Worm (Caenorhabditis elegans) whole organism, L4 larva: ENCODE results near the gene ZC196.2.

ENCODE experiments used
- D1046.2 ChIP-seq: fragments of 200-800 bp; sonication (Bioruptor generic); IDR thresholded peaks from 2 replicates; pipeline ENCODE4 v1.3.6; 2022; ENCODE audit warnings: missing genetic modification characterization, missing compliant biosample characterization
- F10B5.3 ChIP-seq: sonication (generic microtip); optimal IDR thresholded peaks from 2 replicates; lab custom pipeline; 2016; ENCODE audit warnings: mild to moderate bottlenecking, missing genetic modification characterization, missing compliant biosample characterization
- F26F4.8 ChIP-seq: fragments of 200-800 bp; sonication (Bioruptor generic); conservative IDR thresholded peaks from 2 replicates; pipeline ENCODE4 v1.3.6; 2022; ENCODE audit warnings: missing genetic modification characterization, missing compliant biosample characterization
- F37D6.2 ChIP-seq: sonication (generic microtip); optimal IDR thresholded peaks from 2 replicates; lab custom pipeline; 2016; ENCODE audit warnings: mild to moderate bottlenecking, missing genetic modification characterization, missing compliant biosample characterization
- F44E2.7 ChIP-seq: fragments of 200-800 bp; sonication (Bioruptor generic); IDR thresholded peaks from 2 replicates; pipeline ENCODE4 v2.1.2; 2022; ENCODE audit warnings: missing genetic modification characterization, missing compliant biosample characterization
- Y75B8A.6 ChIP-seq: fragments of 200-800 bp; sonication (Bioruptor generic); IDR thresholded peaks from 2 replicates; pipeline ENCODE4 v1.3.6; 2022; ENCODE audit warnings: missing genetic modification reagents, missing genetic modification characterization, missing compliant biosample characterization
- ZK546.5 ChIP-seq, 2 experiments: sonication (generic microtip); optimal IDR thresholded peaks; 2 replicates each; lab custom pipeline; 2017; ENCODE audit warnings: missing biosample characterization in 2 of 2, missing genetic modification characterization in 2 of 2
- aly-2 ChIP-seq: sonication (generic microtip); optimal IDR thresholded peaks from 2 replicates; lab custom pipeline; 2018; ENCODE audit warnings: missing biosample characterization, missing genetic modification characterization
- ceh-62 ChIP-seq: sonication (generic microtip); optimal IDR thresholded peaks from 2 replicates; lab custom pipeline; 2017; ENCODE audit warnings: missing biosample characterization, missing genetic modification characterization
- ctbp-1 ChIP-seq: fragments of 200-800 bp; sonication (Bioruptor generic); IDR thresholded peaks from 2 replicates; pipeline ENCODE4 v1.3.6; 2022; ENCODE audit warnings: missing genetic modification reagents, missing genetic modification characterization, missing compliant biosample characterization
- dmd-6 ChIP-seq: fragments of 200-800 bp; sonication (Bioruptor generic); IDR thresholded peaks from 2 replicates; pipeline ENCODE4 v1.3.6; 2022; ENCODE audit warnings: missing genetic modification reagents, missing genetic modification characterization, missing compliant biosample characterization
- dve-1 ChIP-seq: sonication (generic microtip); optimal IDR thresholded peaks from 2 replicates; lab custom pipeline; 2017; ENCODE audit warnings: antibody characterized with exemption, mild to moderate bottlenecking, missing genetic modification characterization, missing compliant biosample characterization; ENCODE audit not compliant: insufficient read depth
- gei-8 ChIP-seq: fragments of 200-800 bp; sonication (Bioruptor generic); optimal IDR thresholded peaks from 2 replicates; lab custom pipeline; 2018; ENCODE audit warnings: mild to moderate bottlenecking, missing genetic modification characterization, missing compliant biosample characterization
- hmg-1.1 ChIP-seq: fragments of 200-800 bp; sonication (Bioruptor generic); IDR thresholded peaks from 2 replicates; pipeline ENCODE4 v1.3.6; 2022; ENCODE audit warnings: missing genetic modification reagents, missing genetic modification characterization, missing compliant biosample characterization
- jun-1 ChIP-seq: fragments of 150-350 bp; optimal IDR thresholded peaks from 2 replicates; lab custom pipeline; 2014; ENCODE audit warnings: missing biosample characterization, missing genetic modification reagents, missing genetic modification characterization
- lin-39 ChIP-seq: fragments of 150-350 bp; optimal IDR thresholded peaks from 2 replicates; lab custom pipeline; 2014; ENCODE audit warnings: missing biosample characterization, missing genetic modification reagents, missing genetic modification characterization
- madf-9 ChIP-seq: fragments of 200-800 bp; sonication (Bioruptor generic); conservative IDR thresholded peaks from 2 replicates; pipeline ENCODE4 v1.3.6; 2022; ENCODE audit warnings: missing genetic modification reagents, missing genetic modification characterization, missing compliant biosample characterization
- mxl-3 ChIP-seq: fragments of 200-800 bp; sonication (Bioruptor generic); optimal IDR thresholded peaks from 2 replicates; lab custom pipeline; 2018; ENCODE audit warnings: mild to moderate bottlenecking, missing genetic modification characterization, missing compliant biosample characterization
- nhr-111 ChIP-seq: fragments of 200-800 bp; sonication (Bioruptor generic); optimal IDR thresholded peaks from 2 replicates; lab custom pipeline; 2018; ENCODE audit warnings: mild to moderate bottlenecking, missing genetic modification characterization, missing compliant biosample characterization
- nhr-25 ChIP-seq: sonication (generic microtip); optimal IDR thresholded peaks from 2 replicates; lab custom pipeline; 2017; ENCODE audit warnings: missing genetic modification characterization, mild to moderate bottlenecking, missing compliant biosample characterization, antibody characterized with exemption, moderate library complexity, borderline replicate concordance; ENCODE audit not compliant: insufficient read depth
- nhr-41 ChIP-seq: fragments of 200-800 bp; sonication (Bioruptor generic); IDR thresholded peaks from 2 replicates; pipeline ENCODE4 v1.3.6; 2022; ENCODE audit warnings: missing genetic modification reagents, missing genetic modification characterization, missing compliant biosample characterization
- nhr-76 ChIP-seq: fragments of 150-350 bp; optimal IDR thresholded peaks from 2 replicates; lab custom pipeline; 2014; ENCODE audit warnings: missing biosample characterization, missing genetic modification characterization
- nhr-77 ChIP-seq: fragments of 150-350 bp; optimal IDR thresholded peaks from 2 replicates; lab custom pipeline; 2014; ENCODE audit warnings: missing biosample characterization, missing genetic modification characterization
- pha-4 ChIP-seq, 2 experiments: fragments of 150-350 bp in 1 of 2; fragments of 200-800 bp in 1 of 2; sonication (Bioruptor generic) in 1 of 2; IDR thresholded peaks in 1 of 2; optimal IDR thresholded peaks in 1 of 2; 2 replicates each; pipeline versions ENCODE4 v1.3.6 to Lab custom; 2014 to 2022; ENCODE audit warnings: missing genetic modification characterization in 2 of 2, missing genetic modification reagents in 2 of 2, missing biosample characterization in 1 of 2, missing compliant biosample characterization in 1 of 2
- pqm-1 ChIP-seq: sonication (generic microtip); optimal IDR thresholded peaks from 2 replicates; lab custom pipeline; 2017; ENCODE audit warnings: missing biosample characterization, missing genetic modification characterization
- rbr-2 ChIP-seq: sonication (generic microtip); optimal IDR thresholded peaks from 2 replicates; lab custom pipeline; 2016; ENCODE audit warnings: missing genotype, missing genetic modification characterization, missing compliant biosample characterization
- saeg-2 ChIP-seq: fragments of 200-800 bp; sonication (Bioruptor generic); IDR thresholded peaks from 2 replicates; pipeline ENCODE4 v1.3.6; 2022; ENCODE audit warnings: missing genetic modification reagents, missing genetic modification characterization, missing compliant biosample characterization
- snpc-4 ChIP-seq: fragments of 150-350 bp; optimal IDR thresholded peaks from 2 replicates; lab custom pipeline; 2014; ENCODE audit warnings: missing biosample characterization, missing genetic modification characterization
- tag-97 ChIP-seq: fragments of 200-800 bp; sonication (Bioruptor generic); IDR thresholded peaks from 2 replicates; pipeline ENCODE4 v1.3.6; 2022; ENCODE audit warnings: missing genetic modification characterization, missing compliant biosample characterization
- unc-130 ChIP-seq: sonication (generic microtip); optimal IDR thresholded peaks from 2 replicates; lab custom pipeline; 2016; ENCODE audit warnings: missing genetic modification reagents, missing genetic modification characterization, missing compliant biosample characterization
- unc-39 ChIP-seq: sonication (generic microtip); optimal IDR thresholded peaks from 2 replicates; lab custom pipeline; 2017; ENCODE audit warnings: missing biosample characterization, missing genetic modification characterization
- unc-62 ChIP-seq, 3 experiments: fragments of 150-350 bp in 1 of 3; sonication (generic microtip); optimal IDR thresholded peaks in 2 of 3; peaks in 1 of 3; 1 replicate in 1 of 3; 2 replicates in 2 of 3; lab custom pipeline; 2014 to 2017; ENCODE audit warnings: missing biosample characterization in 3 of 3, missing genetic modification characterization in 3 of 3, missing genetic modification reagents in 3 of 3, missing genotype in 1 of 3
- zag-1 ChIP-seq: fragments of 150-350 bp; optimal IDR thresholded peaks from 2 replicates; lab custom pipeline; 2014; ENCODE audit warnings: missing biosample characterization, missing genetic modification characterization
- zip-11 ChIP-seq: fragments of 200-800 bp; sonication (Bioruptor generic); IDR thresholded peaks from 2 replicates; pipeline ENCODE4 v1.3.6; 2022; ENCODE audit warnings: missing genetic modification characterization, missing compliant biosample characterization
- zip-2 ChIP-seq: fragments of 150-350 bp; optimal IDR thresholded peaks from 2 replicates; lab custom pipeline; 2014; ENCODE audit warnings: missing biosample characterization, missing genetic modification characterization
- ztf-11 ChIP-seq: fragments of 150-350 bp; optimal IDR thresholded peaks from 2 replicates; lab custom pipeline; 2014; ENCODE audit warnings: missing biosample characterization, missing genetic modification characterization

The ZC196.2 gene

ce11 chrV:8754670-8755069, 15.4 kb downstream of the ZC196.2 start, which contains the start of gene B0507.4:
TSS of gene B0507.4 (plus strand) at chrV:8754970.
- no peak for TF ChIP-seq nhr-111
- no peak for TF ChIP-seq saeg-2 (GFP tag; lab: Robert Waterston, UW)
- TF ChIP-seq Y75B8A.6 (GFP tag; lab: Robert Waterston, UW), result no peak
- TF ChIP-seq nhr-41 (GFP tag; lab: Robert Waterston, UW), result no peak
- no peak for TF ChIP-seq ctbp-1 (GFP tag; lab: Robert Waterston, UW)
- TF ChIP-seq zip-11 (GFP tag; lab: Robert Waterston, UW), result no peak

- TF ChIP-seq zip-2, result no peak
Measured at ce11 chrV:8758618-8759017, 19.4 kb downstream of the ZC196.2 start, which contains the start of gene B0507.7. TSS of gene B0507.7 (minus strand) at chrV:8758718.

ce11 chrV:8760416-8760815, 21.2 kb downstream of the ZC196.2 start, which contains the start of gene ddn-1:
TSS of gene ddn-1 (minus strand) at chrV:8760516.
- TF ChIP-seq F10B5.3 (tag; lab: Kevin White, UChicago) (no peak), pha-4 (GFP tag; IDR thresholded peaks at IDR 0.05; lab: Robert Waterston, UW) (no peak), pha-4 (tag; optimal IDR thresholded peaks at IDR 0.05; lab: Kevin White, UChicago) (no peak), rbr-2 (no peak)

ce11 chrV:8762861-8763260, 23.6 kb downstream of the ZC196.2 start, which contains the start of gene B0507.8:
TSS of gene B0507.8 (minus strand) at chrV:8762961.
- TF ChIP-seq jun-1 (no peak), rbr-2 (no peak), dve-1 (no peak), nhr-76 (no peak), mxl-3 (GFP tag; lab: Kevin White, UChicago) (no peak), snpc-4 (no peak), gei-8 (no peak), unc-39 (tag; lab: Kevin White, UChicago) (no peak), madf-9 (GFP tag; lab: Robert Waterston, UW) (no peak), nhr-25 (tag; lab: Kevin White, UChicago) (no peak), unc-130 (no peak), nhr-111 (no peak), nhr-77 (tag; lab: Kevin White, UChicago) (no peak), zip-2 (no peak), unc-62 (GFP tag; optimal IDR thresholded peaks at IDR 0.05 in 1 of 2; lab: Kevin White, UChicago) (no peak), unc-62 (tag; optimal IDR thresholded peaks at IDR 0.05; lab: Kevin White, UChicago) (no peak), tag-97 (GFP tag; lab: Robert Waterston, UW) (no peak), pqm-1 (tag; lab: Kevin White, UChicago) (no peak), ztf-11 (tag; lab: Kevin White, UChicago) (no peak)

ce11 chrV:8765938-8766337, 26.7 kb downstream of the ZC196.2 start, which contains the start of gene B0507.9:
TSS of gene B0507.9 (minus strand) at chrV:8766038.
- TF ChIP-seq dmd-6, result no peak
- TF ChIP-seq ZK546.5 (tag; optimal IDR thresholded peaks at IDR 0.05; lab: Kevin White, UChicago), result no peak
- no peak for TF ChIP-seq unc-39 (tag; lab: Kevin White, UChicago)
- no peak for TF ChIP-seq F37D6.2 (tag; lab: Kevin White, UChicago)
- no peak for TF ChIP-seq F26F4.8 (GFP tag; lab: Robert Waterston, UW)
- no peak for TF ChIP-seq unc-130
- no peak for TF ChIP-seq jun-1
- TF ChIP-seq zag-1 (tag; lab: Kevin White, UChicago), result no peak
- no peak for TF ChIP-seq lin-39 (tag; lab: Kevin White, UChicago)
- no peak for TF ChIP-seq zip-2
- TF ChIP-seq nhr-41 (GFP tag; lab: Robert Waterston, UW), result no peak
- no peak for TF ChIP-seq D1046.2 (GFP tag; lab: Robert Waterston, UW)
- no peak for TF ChIP-seq F44E2.7 (GFP tag; lab: Robert Waterston, UW)
- TF ChIP-seq aly-2 (tag; lab: Kevin White, UChicago), result no peak
- no peak for TF ChIP-seq Y75B8A.6 (GFP tag; lab: Robert Waterston, UW)
- TF ChIP-seq hmg-1.1 (GFP tag; lab: Robert Waterston, UW), result no peak
- no peak for TF ChIP-seq ceh-62 (tag; lab: Kevin White, UChicago)
